Worm (Caenorhabditis elegans) whole organism, midembryonic: ENCODE results near the gene orc-5.
"Not testable (repeated sequence)": the region's sequence is repeated elsewhere in the genome, so short reads cannot be mapped to it uniquely, and the experiment has no call there.

Experiments used
- T22C8.4 ChIP-seq: fragments of 200-800 bp; sonication (Bioruptor generic); IDR thresholded peaks from 2 replicates; pipeline ENCODE4 v1.3.6; 2022; ENCODE audit warnings: missing genetic modification characterization, missing compliant biosample characterization
- cog-1 ChIP-seq: sonication (generic microtip); optimal IDR thresholded peaks from 2 replicates; lab custom pipeline; 2016; ENCODE audit warnings: missing genetic modification characterization, missing compliant biosample characterization
- flt-1 ChIP-seq: fragments of 200-800 bp; sonication (Bioruptor generic); IDR thresholded peaks from 2 replicates; pipeline ENCODE4 v1.3.6; 2022; ENCODE audit warnings: missing genetic modification characterization, missing compliant biosample characterization
- klf-2 ChIP-seq: fragments of 200-800 bp; sonication (Bioruptor generic); conservative IDR thresholded peaks from 2 replicates; pipeline ENCODE4 v1.3.6; 2022; ENCODE audit warnings: missing genetic modification reagents, missing genetic modification characterization, missing compliant biosample characterization
- med-1 ChIP-seq: sonication (generic microtip); optimal IDR thresholded peaks from 2 replicates; lab custom pipeline; 2017; ENCODE audit warnings: missing genetic modification characterization, mild to moderate bottlenecking, missing compliant biosample characterization, antibody characterized with exemption, missing genetic modification reagents; ENCODE audit not compliant: insufficient read depth
- ref-1 ChIP-seq: fragments of 200-800 bp; sonication (Bioruptor generic); conservative IDR thresholded peaks from 2 replicates; pipeline ENCODE4 v1.3.6; 2022; ENCODE audit warnings: missing genetic modification reagents, missing genetic modification characterization, missing compliant biosample characterization
- tab-1 ChIP-seq: fragments of 200-800 bp; sonication (Bioruptor generic); IDR thresholded peaks from 2 replicates; pipeline ENCODE4 v1.3.6; 2022; ENCODE audit warnings: missing genetic modification characterization, missing compliant biosample characterization
- ztf-23 ChIP-seq: fragments of 200-800 bp; sonication (Bioruptor generic); IDR thresholded peaks from 2 replicates; pipeline ENCODE4 v1.3.6; 2022; ENCODE audit warnings: missing genetic modification reagents, missing genetic modification characterization, missing compliant biosample characterization
- ztf-29 ChIP-seq: fragments of 200-800 bp; sonication (Bioruptor generic); IDR thresholded peaks from 2 replicates; pipeline ENCODE4 v1.3.6; 2022; ENCODE audit warnings: missing genetic modification reagents, missing genetic modification characterization, missing compliant biosample characterization

Gene orc-5

ce11 chrIV:10754685-10755084 lies 20.3 kb upstream of the orc-5 start, which contains the start of gene T25B9.5:
T25B9.5 (minus strand) TSS chrIV:10754785.
- TF ChIP-seq klf-2 (GFP tag; lab: Robert Waterston, UW) = no peak

DNA sequence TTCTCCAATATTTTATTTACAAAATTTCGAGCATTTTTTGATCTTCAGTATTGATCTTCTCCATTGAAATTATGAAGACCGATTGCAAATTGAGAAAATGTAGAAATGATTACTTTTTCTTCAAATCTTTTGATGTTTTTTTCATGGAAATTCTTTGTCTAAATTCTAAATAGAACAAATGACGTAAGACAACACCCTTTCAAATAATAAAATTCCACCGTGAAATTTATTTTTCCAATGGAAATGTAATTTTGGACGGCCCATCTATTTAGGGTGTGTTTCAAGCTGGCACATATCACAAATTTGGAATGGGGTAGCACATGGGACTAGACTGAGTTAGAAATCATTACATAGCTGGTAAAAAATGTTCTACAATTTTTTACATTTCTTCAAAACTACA lies 17.4 kb upstream of the orc-5 start, which contains the start of gene T25B9.2:
TSS of gene T25B9.2 (minus strand) at position 101 of the 400 bp plus-strand sequence.
- TF ChIP-seq klf-2 (GFP tag; lab: Robert Waterston, UW); ztf-29 (GFP tag; lab: Robert Waterston, UW); med-1 (GFP tag; lab: Kevin White, UChicago): not testable (repeated sequence)

DNA sequence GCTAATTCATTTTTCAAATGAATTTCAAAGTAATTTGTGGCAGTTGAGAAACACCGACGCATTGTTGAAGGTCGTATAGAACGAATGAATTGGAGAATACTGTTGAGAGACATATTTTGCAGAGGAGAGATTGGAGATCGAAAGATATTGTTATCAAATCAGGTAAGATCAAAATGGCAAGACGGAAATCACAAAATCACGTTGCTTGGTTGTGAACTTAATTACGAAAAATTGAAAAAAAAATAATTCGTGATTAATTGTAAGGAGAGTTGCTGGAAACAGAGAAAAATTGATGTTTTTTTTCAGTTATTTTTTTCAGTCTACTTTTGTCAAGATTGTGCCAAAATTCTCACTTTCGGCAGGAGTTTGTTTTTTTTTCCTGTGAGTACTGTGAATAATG lies 15.7 kb upstream of the orc-5 start, which contains the start of gene T25B9.1:
TSS of gene T25B9.1 (minus strand) at position 101 of the 400 bp plus-strand sequence.
- TF ChIP-seq T22C8.4 (GFP tag; lab: Robert Waterston, UW) (no peak), klf-2 (GFP tag; lab: Robert Waterston, UW) (no peak), med-1 (GFP tag; lab: Kevin White, UChicago) (no peak), tab-1 (GFP tag; lab: Robert Waterston, UW) (no peak)

DNA sequence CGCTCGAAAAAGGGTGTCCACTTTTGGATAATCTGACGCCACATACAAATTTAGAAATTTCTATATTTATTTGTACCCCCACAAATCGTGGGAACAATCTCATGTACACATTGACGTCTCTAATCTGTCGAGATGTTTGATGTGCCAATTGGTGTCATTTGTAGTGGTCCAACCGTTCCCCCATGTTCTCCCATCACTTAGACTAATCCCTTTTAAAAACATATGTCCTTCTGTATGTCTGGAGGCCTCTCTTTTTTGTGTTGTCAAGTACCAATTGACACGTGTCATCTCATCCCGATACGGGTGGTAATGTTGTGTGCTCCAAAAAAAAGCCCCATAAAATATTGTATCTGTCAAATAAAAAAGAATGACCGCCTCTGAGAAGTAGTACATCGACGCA lies 10.9 kb upstream of the orc-5 start:
- no peak for TF ChIP-seq tab-1 (GFP tag; lab: Robert Waterston, UW)
- TF ChIP-seq klf-2 (GFP tag; lab: Robert Waterston, UW) = no peak
- no peak for TF ChIP-seq med-1 (GFP tag; lab: Kevin White, UChicago)
- no peak for TF ChIP-seq flt-1 (GFP tag; lab: Robert Waterston, UW)
- no peak for TF ChIP-seq ztf-23 (GFP tag; lab: Robert Waterston, UW)
- no peak for TF ChIP-seq ztf-29 (GFP tag; lab: Robert Waterston, UW)
- no peak for TF ChIP-seq T22C8.4 (GFP tag; lab: Robert Waterston, UW)

- no peak for TF ChIP-seq ref-1 (GFP tag; lab: Robert Waterston, UW)
- no peak for TF ChIP-seq flt-1 (GFP tag; lab: Robert Waterston, UW)
- no peak for TF ChIP-seq T22C8.4 (GFP tag; lab: Robert Waterston, UW)
- no peak for TF ChIP-seq med-1 (GFP tag; lab: Kevin White, UChicago)
- TF ChIP-seq tab-1 (GFP tag; lab: Robert Waterston, UW) = no peak
- TF ChIP-seq ztf-23 (GFP tag; lab: Robert Waterston, UW) = no peak
- no peak for TF ChIP-seq cog-1 (tag; lab: Kevin White, UChicago)
- TF ChIP-seq ztf-29 (GFP tag; lab: Robert Waterston, UW) = no peak
- no peak for TF ChIP-seq klf-2 (GFP tag; lab: Robert Waterston, UW)
Observed at ce11 chrIV:10744475-10744874, 10.1 kb upstream of the orc-5 start, which contains the start of gene T25B9.3. T25B9.3 (plus strand) TSS chrIV:10744775.

DNA sequence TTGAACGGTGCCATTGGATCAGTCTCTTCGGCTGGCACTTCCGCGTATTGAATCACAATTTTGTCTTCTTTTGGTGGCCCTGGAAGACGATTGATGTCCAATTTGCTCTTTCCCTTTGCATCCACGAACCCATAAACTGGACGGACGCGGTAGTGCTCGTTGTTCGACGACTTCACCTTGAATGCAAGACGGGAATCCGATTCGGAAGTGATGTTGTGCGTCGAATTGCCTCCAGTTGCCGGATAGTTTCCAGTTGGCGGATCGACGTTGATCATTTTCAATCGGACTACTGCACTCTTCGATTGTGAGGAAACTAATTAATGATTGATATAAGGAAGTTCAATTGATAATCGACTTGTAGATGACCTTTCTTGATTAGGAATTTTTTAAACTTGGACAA lies 3.9 kb upstream of the orc-5 start, which contains the start of gene ssp-34:
TSS of gene ssp-34 (minus strand) at position 275 of the 400 bp plus-strand sequence.
- no peak for TF ChIP-seq flt-1 (GFP tag; lab: Robert Waterston, UW)
- no peak for TF ChIP-seq tab-1 (GFP tag; lab: Robert Waterston, UW)
- TF ChIP-seq T22C8.4 (GFP tag; lab: Robert Waterston, UW) = no peak
- no peak for TF ChIP-seq med-1 (GFP tag; lab: Kevin White, UChicago)
- no peak for TF ChIP-seq ztf-23 (GFP tag; lab: Robert Waterston, UW)
- TF ChIP-seq cog-1 (tag; lab: Kevin White, UChicago) = no peak
- TF ChIP-seq ztf-29 (GFP tag; lab: Robert Waterston, UW) = no peak
- no peak for TF ChIP-seq klf-2 (GFP tag; lab: Robert Waterston, UW)
- TF ChIP-seq ref-1 (GFP tag; lab: Robert Waterston, UW) = no peak

- TF ChIP-seq klf-2 (GFP tag; lab: Robert Waterston, UW) = no peak
- TF ChIP-seq tab-1 (GFP tag; lab: Robert Waterston, UW) = no peak
- no peak for TF ChIP-seq med-1 (GFP tag; lab: Kevin White, UChicago)
- TF ChIP-seq flt-1 (GFP tag; lab: Robert Waterston, UW) = no peak
- no peak for TF ChIP-seq T22C8.4 (GFP tag; lab: Robert Waterston, UW)
- no peak for TF ChIP-seq ztf-29 (GFP tag; lab: Robert Waterston, UW)
Observed at ce11 chrIV:10737011-10737553, 2.7 kb upstream of the orc-5 start, which contains the start of gene grl-21. grl-21 (plus strand) TSS chrIV:10737474.

DNA sequence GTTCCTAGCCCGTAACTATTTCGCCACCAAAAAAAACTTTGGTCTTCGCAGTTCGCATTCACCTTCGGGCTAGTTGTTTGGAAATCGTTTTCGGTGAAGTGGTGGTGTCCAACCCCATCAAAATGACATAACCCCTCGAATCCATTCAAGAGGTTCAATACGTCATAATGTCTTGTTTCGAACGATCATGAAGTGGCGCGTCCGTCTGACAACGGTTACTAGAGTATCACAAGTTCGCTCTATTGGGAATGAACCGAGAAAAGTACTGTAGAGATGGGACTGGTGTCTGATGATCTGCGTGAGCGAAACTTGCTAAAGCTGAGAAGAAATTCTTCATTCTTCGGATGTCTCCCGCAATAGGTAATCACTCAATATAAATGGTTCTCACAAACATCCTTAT lies 6.7 kb downstream of the orc-5 start, which contains the start of gene ZC168.2:
TSS of gene ZC168.2 (plus strand) at position 301 of the 400 bp plus-strand sequence.
- TF ChIP-seq ref-1 (GFP tag; lab: Robert Waterston, UW) = no peak
- TF ChIP-seq ztf-29 (GFP tag; lab: Robert Waterston, UW) = no peak
- no peak for TF ChIP-seq T22C8.4 (GFP tag; lab: Robert Waterston, UW)
- TF ChIP-seq klf-2 (GFP tag; lab: Robert Waterston, UW) = no peak
- TF ChIP-seq tab-1 (GFP tag; lab: Robert Waterston, UW) = no peak
- no peak for TF ChIP-seq flt-1 (GFP tag; lab: Robert Waterston, UW)
- no peak for TF ChIP-seq med-1 (GFP tag; lab: Kevin White, UChicago)
- TF ChIP-seq ztf-23 (GFP tag; lab: Robert Waterston, UW) = no peak
- no peak for TF ChIP-seq cog-1 (tag; lab: Kevin White, UChicago)

DNA sequence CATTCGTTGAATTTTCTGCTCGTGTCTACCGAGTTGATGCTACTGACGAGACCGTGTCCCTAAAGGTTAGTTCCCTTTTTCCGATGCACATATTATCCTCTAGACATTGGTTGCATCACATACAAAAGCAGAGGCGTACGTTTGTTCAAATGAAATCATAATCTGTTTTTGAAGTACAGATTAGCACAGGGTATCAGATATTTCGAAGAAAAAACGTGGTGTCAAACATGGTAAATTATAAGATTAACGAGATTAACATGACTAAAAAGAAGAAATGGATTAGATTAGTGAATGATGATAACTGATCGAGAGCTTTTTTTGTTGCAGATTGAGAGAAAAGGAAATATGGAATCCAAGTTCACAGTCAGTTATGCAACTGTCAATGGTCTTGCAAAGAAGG lies 15.5 kb downstream of the orc-5 start:
- no peak for TF ChIP-seq ztf-29 (GFP tag; lab: Robert Waterston, UW)
- no peak for TF ChIP-seq ref-1 (GFP tag; lab: Robert Waterston, UW)
- TF ChIP-seq tab-1 (GFP tag; lab: Robert Waterston, UW) = no peak
- TF ChIP-seq med-1 (GFP tag; lab: Kevin White, UChicago) = no peak
- no peak for TF ChIP-seq cog-1 (tag; lab: Kevin White, UChicago)
- TF ChIP-seq T22C8.4 (GFP tag; lab: Robert Waterston, UW) = no peak
- TF ChIP-seq flt-1 (GFP tag; lab: Robert Waterston, UW) = no peak
- TF ChIP-seq ztf-23 (GFP tag; lab: Robert Waterston, UW) = no peak
- TF ChIP-seq klf-2 (GFP tag; lab: Robert Waterston, UW) = no peak
